Fruit fly (Drosophila melanogaster) whole organism, embryonic: ENCODE results near the gene CG5966.

Experiments used
- Abd-B ChIP-seq: fragments of 200-800 bp; sonication (Bioruptor generic); optimal IDR thresholded peaks from 2 replicates; lab custom pipeline; 2018; ENCODE audit warnings: missing biosample characterization, mild to moderate bottlenecking, missing genetic modification characterization, moderate library complexity
- CG10366 ChIP-seq: fragments of 200-800 bp; sonication (Bioruptor generic); IDR thresholded peaks from 2 replicates; pipeline ENCODE4 v1.3.6; 2022; ENCODE audit warnings: missing biosample characterization, missing genetic modification characterization
- CG11504 ChIP-seq: fragments of 200-800 bp; sonication (Bioruptor generic); optimal IDR thresholded peaks from 3 replicates; lab custom pipeline; 2019; ENCODE audit warnings: missing biosample characterization, mild to moderate bottlenecking, missing genetic modification characterization, moderate library complexity
- CG12104 ChIP-seq: fragments of 200-800 bp; sonication (Bioruptor generic); optimal IDR thresholded peaks from 3 replicates; lab custom pipeline; 2016; ENCODE audit warnings: missing biosample characterization, missing genetic modification characterization
- CG1233 ChIP-seq: fragments of 200-800 bp; sonication (Bioruptor generic); optimal IDR thresholded peaks from 4 replicates; lab custom pipeline; 2018; ENCODE audit warnings: missing biosample characterization, mild to moderate bottlenecking, missing genetic modification characterization
- CG12744 ChIP-seq: fragments of 200-800 bp; sonication (Bioruptor generic); optimal IDR thresholded peaks from 2 replicates; lab custom pipeline; 2016; ENCODE audit warnings: missing biosample characterization, missing genetic modification characterization
- CG14441 ChIP-seq: fragments of 200-800 bp; sonication (Bioruptor generic); IDR thresholded peaks from 2 replicates; pipeline ENCODE4 v1.3.6; 2022; ENCODE audit warnings: missing biosample characterization, missing genetic modification characterization
- CG14860 ChIP-seq: fragments of 200-800 bp; sonication (Bioruptor generic); IDR thresholded peaks from 3 replicates; pipeline ENCODE4 v1.3.6; 2022; ENCODE audit warnings: missing biosample characterization, missing genetic modification characterization; ENCODE audit not compliant: partially characterized antibody
- CG1603 ChIP-seq: fragments of 200-800 bp; sonication (Bioruptor generic); optimal IDR thresholded peaks from 2 replicates; lab custom pipeline; 2019; ENCODE audit warnings: missing biosample characterization, mild to moderate bottlenecking, missing genetic modification characterization, moderate library complexity
- CG2116 ChIP-seq: fragments of 200-800 bp; sonication (Bioruptor generic); optimal IDR thresholded peaks from 3 replicates; lab custom pipeline; 2018; ENCODE audit warnings: missing biosample characterization, mild to moderate bottlenecking, missing genetic modification characterization
- CG2678 ChIP-seq: fragments of 200-800 bp; sonication (Bioruptor generic); optimal IDR thresholded peaks from 3 replicates; lab custom pipeline; 2019; ENCODE audit warnings: missing biosample characterization, mild to moderate bottlenecking, missing genetic modification characterization, moderate library complexity
- CG31224 ChIP-seq: fragments of 200-800 bp; sonication (Bioruptor generic); IDR thresholded peaks from 2 replicates; pipeline ENCODE4 v1.3.6; 2022; ENCODE audit warnings: missing biosample characterization, missing genetic modification characterization
- CG31365 ChIP-seq: fragments of 200-800 bp; sonication (Bioruptor generic); optimal IDR thresholded peaks from 2 replicates; lab custom pipeline; 2018; ENCODE audit warnings: missing biosample characterization, mild to moderate bottlenecking, missing genetic modification characterization
- CG33213 ChIP-seq: fragments of 200-800 bp; sonication (Bioruptor generic); optimal IDR thresholded peaks from 3 replicates; lab custom pipeline; 2016; ENCODE audit warnings: missing biosample characterization, missing genetic modification characterization
- CG33557 ChIP-seq: fragments of 200-800 bp; sonication (Bioruptor generic); optimal IDR thresholded peaks from 2 replicates; lab custom pipeline; 2019; ENCODE audit warnings: missing biosample characterization, mild to moderate bottlenecking, missing genetic modification characterization, moderate library complexity
- CG34224 ChIP-seq: fragments of 200-800 bp; sonication (Bioruptor generic); IDR thresholded peaks from 3 replicates; pipeline ENCODE4 v1.3.6; 2022; ENCODE audit warnings: missing biosample characterization, missing genetic modification characterization; ENCODE audit not compliant: partially characterized antibody
- CG4404 ChIP-seq: fragments of 200-800 bp; sonication (Bioruptor generic); IDR thresholded peaks from 2 replicates; pipeline ENCODE4 v1.3.6; 2022; ENCODE audit warnings: missing biosample characterization, missing genetic modification characterization
- CG4707 ChIP-seq: fragments of 200-800 bp; sonication (Bioruptor generic); optimal IDR thresholded peaks from 2 replicates; lab custom pipeline; 2018; ENCODE audit warnings: missing biosample characterization, mild to moderate bottlenecking, missing genetic modification characterization, moderate library complexity
- CG4730 ChIP-seq: fragments of 200-800 bp; sonication (Bioruptor generic); IDR thresholded peaks from 2 replicates; pipeline ENCODE4 v1.3.6; 2022; ENCODE audit warnings: missing biosample characterization, missing genetic modification characterization
- CG5245 ChIP-seq: fragments of 200-800 bp; sonication (Bioruptor generic); optimal IDR thresholded peaks from 3 replicates; lab custom pipeline; 2016; ENCODE audit warnings: missing biosample characterization, missing genetic modification characterization
- CG6791 ChIP-seq: fragments of 200-800 bp; sonication (Bioruptor generic); IDR thresholded peaks from 3 replicates; pipeline ENCODE4 v1.3.6; 2022; ENCODE audit warnings: missing biosample characterization, missing genetic modification characterization; ENCODE audit not compliant: partially characterized antibody
- CG8944 ChIP-seq: fragments of 200-800 bp; sonication (Bioruptor generic); optimal IDR thresholded peaks from 3 replicates; lab custom pipeline; 2016; ENCODE audit warnings: missing biosample characterization, missing genetic modification characterization
- Doc2 ChIP-seq: fragments of 200-800 bp; sonication (Bioruptor generic); IDR thresholded peaks from 2 replicates; pipeline ENCODE4 v1.3.6; 2022; ENCODE audit warnings: missing biosample characterization, missing genetic modification characterization
- Elba2 ChIP-seq: fragments of 200-800 bp; sonication (Bioruptor generic); optimal IDR thresholded peaks from 3 replicates; lab custom pipeline; 2016; ENCODE audit warnings: missing biosample characterization, missing genetic modification characterization
- Fer2 ChIP-seq: fragments of 200-800 bp; sonication (Bioruptor generic); optimal IDR thresholded peaks from 2 replicates; lab custom pipeline; 2018; ENCODE audit warnings: missing biosample characterization, mild to moderate bottlenecking, missing genetic modification characterization, moderate library complexity
- Gsc ChIP-seq: fragments of 200-800 bp; sonication (Bioruptor generic); IDR thresholded peaks from 2 replicates; pipeline ENCODE4 v1.3.6; 2022; ENCODE audit warnings: missing biosample characterization, missing genetic modification characterization
- HLHmδ ChIP-seq: fragments of 200-800 bp; sonication (Bioruptor generic); optimal IDR thresholded peaks from 2 replicates; lab custom pipeline; 2018; ENCODE audit warnings: missing biosample characterization, mild to moderate bottlenecking, missing genetic modification characterization, moderate library complexity
- Lim3 ChIP-seq: fragments of 200-800 bp; sonication (Bioruptor generic); IDR thresholded peaks from 2 replicates; pipeline ENCODE4 v1.3.6; 2022; ENCODE audit warnings: missing biosample characterization, missing genetic modification characterization
- NC2β ChIP-seq: fragments of 200-800 bp; sonication (Bioruptor generic); optimal IDR thresholded peaks from 2 replicates; lab custom pipeline; 2016; ENCODE audit warnings: missing biosample characterization, missing genetic modification characterization
- Opbp ChIP-seq: fragments of 200-800 bp; sonication (Bioruptor generic); IDR thresholded peaks from 3 replicates; pipeline ENCODE4 v1.3.6; 2022; ENCODE audit warnings: missing biosample characterization, missing genetic modification characterization; ENCODE audit not compliant: partially characterized antibody
- Rfx ChIP-seq: fragments of 200-800 bp; sonication (Bioruptor generic); IDR thresholded peaks from 2 replicates; pipeline ENCODE4 v1.3.6; 2022; ENCODE audit warnings: missing biosample characterization, missing genetic modification characterization
- Sin3A ChIP-seq: fragments of >200 bp; optimal IDR thresholded peaks from 2 replicates; lab custom pipeline; 2018
- Six4 ChIP-seq: fragments of 200-800 bp; sonication (Bioruptor generic); optimal IDR thresholded peaks from 2 replicates; lab custom pipeline; 2016; ENCODE audit warnings: missing biosample characterization, missing genetic modification characterization
- Sox102F ChIP-seq: fragments of 200-800 bp; sonication (Bioruptor generic); optimal IDR thresholded peaks from 2 replicates; lab custom pipeline; 2018; ENCODE audit warnings: missing biosample characterization, mild to moderate bottlenecking, missing genetic modification characterization, moderate library complexity
- Taf1 ChIP-seq: fragments of 200-800 bp; sonication (Bioruptor generic); IDR thresholded peaks from 2 replicates; pipeline ENCODE4 v1.3.6; 2022; ENCODE audit warnings: missing biosample characterization, missing genetic modification characterization
- az2 ChIP-seq: fragments of 200-800 bp; sonication (Bioruptor generic); optimal IDR thresholded peaks from 3 replicates; lab custom pipeline; 2016; ENCODE audit warnings: missing biosample characterization, missing genetic modification characterization
- crol ChIP-seq: fragments of 200-800 bp; sonication (Bioruptor generic); IDR thresholded peaks from 2 replicates; pipeline ENCODE4 v1.3.6; 2022; ENCODE audit warnings: missing biosample characterization, missing genetic modification characterization
- disco-r ChIP-seq: fragments of 200-800 bp; sonication (Bioruptor generic); optimal IDR thresholded peaks from 2 replicates; lab custom pipeline; 2016; ENCODE audit warnings: missing biosample characterization, missing genetic modification characterization
- eyg ChIP-seq: fragments of 200-800 bp; sonication (Bioruptor generic); optimal IDR thresholded peaks from 3 replicates; lab custom pipeline; 2016; ENCODE audit warnings: missing biosample characterization, missing genetic modification characterization
- fu2 ChIP-seq: fragments of 200-800 bp; sonication (Bioruptor generic); optimal IDR thresholded peaks from 2 replicates; lab custom pipeline; 2016; ENCODE audit warnings: missing biosample characterization, missing genetic modification characterization
- gcm2 ChIP-seq: fragments of 200-800 bp; sonication (Bioruptor generic); optimal IDR thresholded peaks from 2 replicates; lab custom pipeline; 2016; ENCODE audit warnings: missing biosample characterization, missing genetic modification characterization
- jing ChIP-seq: fragments of 200-800 bp; sonication (Bioruptor generic); optimal IDR thresholded peaks from 2 replicates; lab custom pipeline; 2018; ENCODE audit warnings: missing biosample characterization, mild to moderate bottlenecking, missing genetic modification characterization
- kah ChIP-seq: fragments of 200-800 bp; sonication (Bioruptor generic); optimal IDR thresholded peaks from 2 replicates; lab custom pipeline; 2018; ENCODE audit warnings: missing biosample characterization, mild to moderate bottlenecking, missing genetic modification characterization
- odd ChIP-seq: fragments of 200-800 bp; sonication (Bioruptor generic); optimal IDR thresholded peaks from 2 replicates; lab custom pipeline; 2017; ENCODE audit warnings: missing biosample characterization, mild to moderate bottlenecking, missing genetic modification characterization
- pb ChIP-seq: fragments of 200-800 bp; sonication (Bioruptor generic); optimal IDR thresholded peaks from 3 replicates; lab custom pipeline; 2016; ENCODE audit warnings: missing biosample characterization, missing genetic modification characterization
- pfk ChIP-seq: fragments of 200-800 bp; sonication (Bioruptor generic); optimal IDR thresholded peaks from 2 replicates; lab custom pipeline; 2018; ENCODE audit warnings: missing biosample characterization, mild to moderate bottlenecking, missing genetic modification characterization, moderate library complexity
- psq ChIP-seq: fragments of 200-800 bp; sonication (Bioruptor generic); optimal IDR thresholded peaks from 2 replicates; lab custom pipeline; 2017; ENCODE audit warnings: missing biosample characterization, missing genetic modification characterization
- repo ChIP-seq: fragments of 200-800 bp; sonication (Bioruptor generic); optimal IDR thresholded peaks from 2 replicates; lab custom pipeline; 2016; ENCODE audit warnings: missing biosample characterization, missing genetic modification characterization
- sna ChIP-seq: fragments of 200-800 bp; sonication (Bioruptor generic); IDR thresholded peaks from 2 replicates; pipeline ENCODE4 v1.3.6; 2022; ENCODE audit warnings: missing biosample characterization, missing genetic modification characterization; ENCODE audit not compliant: partially characterized antibody
- ttk ChIP-seq: fragments of 200-800 bp; sonication (Bioruptor generic); IDR thresholded peaks from 2 replicates; pipeline ENCODE4 v2.1.2; 2022; ENCODE audit warnings: missing biosample characterization, missing genetic modification characterization
- twi ChIP-seq: fragments of 200-800 bp; optimal IDR thresholded peaks from 2 replicates; lab custom pipeline; 2019; ENCODE audit warnings: missing biosample characterization, mild to moderate bottlenecking, missing genetic modification characterization, moderate library complexity
- vvl ChIP-seq: fragments of 200-800 bp; sonication (Bioruptor generic); IDR thresholded peaks from 2 replicates; pipeline ENCODE4 v1.3.6; 2022; ENCODE audit warnings: missing biosample characterization, missing genetic modification characterization
- yki ChIP-seq: fragments of >200 bp; optimal IDR thresholded peaks from 3 replicates; lab custom pipeline; 2018

Gene CG5966

dm6 chrX:5989368-5989767 is 777 bp downstream of the CG5966 start:
- TF ChIP-seq Rfx (GFP tag; lab: Robert Waterston, UW) (peak; percentile 50; the same call in 1 of the 2 replicates), CG1603 (tag; lab: Kevin White, UChicago) (peak; percentile 54), Sin3A (lab: Kevin White, UChicago) (no peak), Opbp (GFP tag; lab: Robert Waterston, UW) (no peak), CG34224 (no peak), yki (lab: Kevin White, UChicago) (no peak), disco-r (GFP tag; lab: Kevin White, UChicago) (no peak), CG31365 (tag; lab: Kevin White, UChicago) (no peak), CG4707 (GFP tag; lab: Kevin White, UChicago) (no peak), CG12744 (no peak), CG8944 (GFP tag; lab: Kevin White, UChicago) (no peak), psq (GFP tag; lab: Kevin White, UChicago) (no peak), gcm2 (GFP tag; lab: Kevin White, UChicago) (no peak), CG33213 (GFP tag; lab: Kevin White, UChicago) (no peak), CG2678 (tag; lab: Kevin White, UChicago) (peak; percentile 63), repo (GFP tag; lab: Kevin White, UChicago) (no peak), CG5245 (GFP tag; lab: Kevin White, UChicago) (no peak), kah (no peak), CG14860 (no peak), CG11504 (peak; percentile 72), pb (GFP tag; lab: Kevin White, UChicago) (no peak), CG4404 (GFP tag; lab: Robert Waterston, UW) (no peak), Six4 (no peak), ttk (GFP tag; lab: Robert Waterston, UW) (peak; percentile 46; the same call in 1 of the 2 replicates), fu2 (GFP tag; lab: Kevin White, UChicago) (no peak), Elba2 (GFP tag; lab: Kevin White, UChicago) (no peak), twi (tag; lab: Kevin White, UChicago) (no peak), CG4730 (GFP tag; lab: Robert Waterston, UW) (no peak), CG2116 (GFP tag; lab: Kevin White, UChicago) (peak; percentile 9), vvl (peak; percentile 59), jing (GFP tag; lab: Kevin White, UChicago) (peak; percentile 7), CG6791 (GFP tag; lab: Robert Waterston, UW) (no peak), sna (GFP tag; lab: Robert Waterston, UW) (no peak), Gsc (GFP tag; lab: Robert Waterston, UW) (no peak), CG14441 (peak; percentile 59), Doc2 (GFP tag; lab: Robert Waterston, UW) (no peak), CG31224 (GFP tag; lab: Robert Waterston, UW) (peak; percentile 40; the same call in 1 of the 2 replicates), odd (GFP tag; lab: Kevin White, UChicago) (peak; percentile 31), CG12104 (GFP tag; lab: Kevin White, UChicago) (no peak), Taf1 (GFP tag; lab: Robert Waterston, UW) (no peak), az2 (peak; percentile 28), Lim3 (no peak), crol (GFP tag; lab: Robert Waterston, UW) (no peak), HLHmδ (no peak), CG10366 (peak; percentile 65), NC2β (GFP tag; lab: Kevin White, UChicago) (no peak), CG33557 (GFP tag; lab: Kevin White, UChicago) (no peak), Abd-B (GFP tag; lab: Kevin White, UChicago) (no peak), CG1233 (GFP tag; lab: Kevin White, UChicago) (no peak), eyg (no peak), Fer2 (tag; lab: Kevin White, UChicago) (no peak), Sox102F (GFP tag; lab: Kevin White, UChicago) (peak; percentile 59), pfk (GFP tag; lab: Kevin White, UChicago) (no peak)
